Worm (Caenorhabditis elegans): ENCODE measurements around the gene E03H12.5.

Gene E03H12.5

DNA sequence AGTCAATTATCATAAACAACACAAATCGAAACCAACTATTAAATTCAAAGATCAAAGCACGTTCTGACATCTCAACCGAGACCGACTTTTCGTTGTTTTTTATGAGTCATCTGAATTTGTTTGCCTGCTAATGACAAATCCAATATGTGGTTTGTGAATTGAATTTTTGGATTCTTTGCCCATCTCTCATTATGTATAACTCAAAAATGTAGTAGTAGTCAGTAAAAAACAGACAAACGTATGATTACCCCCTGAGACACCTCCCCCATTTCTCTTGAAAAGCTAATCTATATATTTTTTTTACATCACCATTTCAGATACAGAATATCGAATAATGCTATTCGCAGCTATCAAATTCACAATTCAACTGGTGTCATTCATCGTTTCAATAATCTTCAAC lies 31.3 kb upstream of the E03H12.5 start, which contains the start of gene str-169:
str-169 (plus strand) TSS at position 301 of the 400 bp plus-strand sequence.
- TF ChIP-seq flt-1 (GFP tag; IDR thresholded peaks at IDR 0.05) (no peak), ets-7 (tag; optimal IDR thresholded peaks at IDR 0.05) (no peak), hmbx-1 (tag; optimal IDR thresholded peaks at IDR 0.05) (no peak), ceh-13 (GFP tag; optimal IDR thresholded peaks at IDR 0.05) (no peak), ceh-36 (tag; optimal IDR thresholded peaks at IDR 0.05) (no peak), hmg-4 (GFP tag; optimal IDR thresholded peaks at IDR 0.05) (no peak)

DNA sequence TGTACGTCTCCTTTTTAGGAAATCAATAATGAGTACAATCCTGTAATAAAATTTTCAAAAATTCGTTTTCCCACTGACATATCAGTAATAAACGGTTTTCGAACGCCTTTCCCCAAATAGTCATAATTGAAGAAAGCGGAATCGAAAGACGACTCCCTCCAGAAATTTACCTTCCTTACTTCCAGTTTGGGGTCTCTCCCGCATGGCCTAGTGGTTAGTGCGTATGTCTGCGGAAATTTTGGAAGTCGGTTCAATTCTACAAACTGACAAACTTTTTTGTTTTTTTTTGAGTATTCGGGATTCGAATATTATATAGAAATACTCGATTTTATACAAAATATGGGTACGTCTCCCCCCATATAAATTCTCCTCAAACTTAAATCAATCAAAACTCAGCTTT lies 27.3 kb upstream of the E03H12.5 start:
- peak; percentile 77 for TF ChIP-seq flt-1 (GFP tag; IDR thresholded peaks at IDR 0.05)

DNA sequence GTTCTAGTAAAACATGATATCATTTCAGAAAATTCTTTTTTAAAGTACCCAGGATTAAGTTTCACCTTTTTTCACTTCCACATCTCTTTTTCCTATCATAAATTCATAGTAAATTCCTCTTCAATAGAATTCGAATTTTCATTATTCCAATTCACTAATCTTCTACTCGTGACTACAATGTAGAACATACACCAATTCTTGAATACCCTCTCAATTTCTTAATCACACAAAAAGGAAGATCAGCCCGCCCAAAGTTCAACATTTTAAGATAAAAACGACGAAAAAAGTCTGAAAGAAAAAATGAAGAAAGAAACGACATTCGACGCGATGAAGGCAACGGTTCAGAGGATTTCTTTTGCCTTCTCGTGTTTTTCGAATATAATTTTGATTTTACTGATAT lies 23.1 kb upstream of the E03H12.5 start, which contains the start of gene str-163:
str-163 (plus strand) TSS at position 301 of the 400 bp plus-strand sequence.
- TF ChIP-seq ets-7 (tag; optimal IDR thresholded peaks at IDR 0.05) = no peak
- no peak for TF ChIP-seq aly-1 (tag; optimal IDR thresholded peaks at IDR 0.05)
- no peak for TF ChIP-seq tbx-37 (GFP tag; conservative IDR thresholded peaks at IDR 0.05)
- no peak for TF ChIP-seq tra-4 (tag; optimal IDR thresholded peaks at IDR 0.05)
- no peak for TF ChIP-seq ceh-13 (GFP tag; optimal IDR thresholded peaks at IDR 0.05)

DNA sequence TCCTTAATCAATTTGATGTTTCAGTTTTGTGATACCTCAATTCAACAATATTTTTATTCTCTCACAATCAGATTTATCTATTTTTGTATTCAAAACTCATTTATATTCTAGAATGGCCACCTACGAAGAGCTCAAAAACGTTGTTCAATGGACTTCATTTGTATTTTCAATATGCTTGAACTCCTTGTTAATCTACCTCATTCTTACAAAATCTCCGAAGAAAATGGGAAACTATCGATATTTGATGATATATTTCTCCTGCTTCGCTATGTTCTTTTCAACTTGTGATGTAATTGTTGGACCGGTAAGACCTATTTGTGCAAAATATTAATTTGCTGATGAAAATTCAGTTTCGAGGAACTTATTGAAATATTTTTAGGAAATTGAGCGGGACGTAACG lies 16.4 kb upstream of the E03H12.5 start, which contains the start of gene str-164:
str-164 (plus strand) TSS at position 113 of the 400 bp plus-strand sequence.
- no peak for TF ChIP-seq scrt-1 (GFP tag; IDR thresholded peaks at IDR 0.05)

DNA sequence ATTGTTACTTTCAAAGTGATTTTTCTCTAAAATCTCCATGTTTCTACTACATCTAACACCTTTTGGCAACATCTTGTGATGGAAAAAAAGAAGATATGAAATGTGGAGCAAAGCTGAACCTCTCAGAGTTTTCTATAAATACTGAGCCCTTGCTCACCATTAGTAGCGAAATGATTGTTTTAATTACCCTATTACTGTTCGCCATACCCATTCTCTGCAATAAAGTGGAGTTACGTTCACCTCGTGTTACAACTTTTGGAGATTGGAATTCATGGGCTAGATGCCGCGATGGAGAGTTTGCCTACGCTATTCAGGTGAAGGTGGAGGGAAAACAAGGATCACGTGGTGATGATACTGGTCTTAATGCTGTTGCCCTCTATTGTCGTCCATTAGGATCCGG lies 13.2 kb upstream of the E03H12.5 start, which contains the start of gene txt-3:
txt-3 (plus strand) TSS at position 125 of the 400 bp plus-strand sequence.
- TF ChIP-seq scrt-1 (GFP tag; IDR thresholded peaks at IDR 0.05) (no peak), hmbx-1 (tag; optimal IDR thresholded peaks at IDR 0.05) (no peak), F13C5.2 (tag; optimal IDR thresholded peaks at IDR 0.05) (no peak), hmg-4 (GFP tag; optimal IDR thresholded peaks at IDR 0.05) (no peak), tbx-11 (GFP tag; IDR thresholded peaks at IDR 0.05) (no peak), hnd-1 (tag; optimal IDR thresholded peaks at IDR 0.05) (no peak), ceh-36 (tag; optimal IDR thresholded peaks at IDR 0.05) (no peak), flt-1 (GFP tag; IDR thresholded peaks at IDR 0.05) (no peak), ceh-13 (GFP tag; optimal IDR thresholded peaks at IDR 0.05) (no peak), sea-1 (GFP tag; conservative IDR thresholded peaks at IDR 0.05) (no peak), tbx-37 (GFP tag; conservative IDR thresholded peaks at IDR 0.05) (no peak), pes-1 (GFP tag; IDR thresholded peaks at IDR 0.05) (no peak), B0310.2 (tag; optimal IDR thresholded peaks at IDR 0.05) (no peak), tra-4 (tag; optimal IDR thresholded peaks at IDR 0.05) (no peak), ama-1 (optimal IDR thresholded peaks at IDR 0.05) (no peak), aly-1 (tag; optimal IDR thresholded peaks at IDR 0.05) (no peak), ets-7 (tag; optimal IDR thresholded peaks at IDR 0.05) (no peak)

DNA sequence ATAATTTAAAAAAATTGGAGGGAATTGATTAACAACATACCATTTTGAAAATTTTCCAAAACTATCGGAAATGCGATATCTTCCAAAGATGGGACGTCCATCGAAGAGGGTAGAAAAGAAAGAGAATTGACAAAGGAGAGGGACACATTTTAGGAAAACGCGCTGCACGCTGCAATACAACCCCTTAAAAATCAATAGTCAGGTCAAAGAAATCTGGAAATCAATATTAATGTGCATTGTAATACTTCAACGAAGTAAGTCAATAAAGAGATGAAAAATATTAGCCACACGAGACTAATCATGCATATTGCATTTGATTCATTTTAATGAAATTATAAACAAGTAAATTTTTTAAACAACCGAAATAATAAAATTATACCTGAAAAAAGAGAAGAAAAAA lies 7.6 kb upstream of the E03H12.5 start, which contains the start of gene Y9C9A.13:
Y9C9A.13 (minus strand) TSS at position 101 of the 400 bp plus-strand sequence.
- no peak for TF ChIP-seq ceh-36 (tag; optimal IDR thresholded peaks at IDR 0.05)
- no peak for TF ChIP-seq tbx-11 (GFP tag; IDR thresholded peaks at IDR 0.05)
- TF ChIP-seq tbx-37 (GFP tag; conservative IDR thresholded peaks at IDR 0.05) = no peak
- TF ChIP-seq ceh-13 (GFP tag; optimal IDR thresholded peaks at IDR 0.05) = no peak
- TF ChIP-seq aly-1 (tag; optimal IDR thresholded peaks at IDR 0.05) = no peak
- TF ChIP-seq B0310.2 (tag; optimal IDR thresholded peaks at IDR 0.05) = no peak
- TF ChIP-seq tra-4 (tag; optimal IDR thresholded peaks at IDR 0.05) = no peak
- TF ChIP-seq sea-1 (GFP tag; conservative IDR thresholded peaks at IDR 0.05) = no peak
- no peak for TF ChIP-seq hmbx-1 (tag; optimal IDR thresholded peaks at IDR 0.05)
- TF ChIP-seq hmg-4 (GFP tag; optimal IDR thresholded peaks at IDR 0.05) = no peak
- no peak for TF ChIP-seq flt-1 (GFP tag; IDR thresholded peaks at IDR 0.05)
- TF ChIP-seq hnd-1 (tag; optimal IDR thresholded peaks at IDR 0.05) = no peak
- no peak for TF ChIP-seq ets-7 (tag; optimal IDR thresholded peaks at IDR 0.05)
- TF ChIP-seq scrt-1 (GFP tag; IDR thresholded peaks at IDR 0.05) = no peak
- no peak for TF ChIP-seq ama-1 (optimal IDR thresholded peaks at IDR 0.05)
- no peak for TF ChIP-seq F13C5.2 (tag; optimal IDR thresholded peaks at IDR 0.05)

DNA sequence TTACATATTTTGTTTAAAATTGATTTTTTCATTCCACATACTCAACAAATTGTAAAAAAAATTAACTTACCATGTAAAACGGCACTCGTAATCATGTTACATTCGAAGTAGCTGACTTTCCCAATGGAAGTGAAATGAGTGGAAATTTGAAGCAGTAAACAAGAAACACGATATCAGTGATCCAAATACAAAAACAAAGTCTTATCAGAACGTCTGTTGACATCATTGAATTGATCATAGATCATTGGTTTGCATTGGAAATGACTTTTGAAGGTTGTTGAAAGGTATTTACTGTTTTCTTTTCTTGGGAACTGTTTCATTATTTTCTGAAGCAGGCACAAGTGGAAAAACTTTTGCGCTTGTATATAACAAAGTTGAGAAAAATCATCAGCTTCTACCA lies 1.0 kb upstream of the E03H12.5 start, which contains the start of gene Y9C9A.16:
Y9C9A.16 (minus strand) TSS at position 131 of the 400 bp plus-strand sequence.
- TF ChIP-seq hnd-1 (tag; optimal IDR thresholded peaks at IDR 0.05) (no peak), hmg-4 (GFP tag; optimal IDR thresholded peaks at IDR 0.05) (no peak), ceh-36 (tag; optimal IDR thresholded peaks at IDR 0.05) (no peak), scrt-1 (GFP tag; IDR thresholded peaks at IDR 0.05) (no peak), ets-7 (tag; optimal IDR thresholded peaks at IDR 0.05) (no peak), tbx-11 (GFP tag; IDR thresholded peaks at IDR 0.05) (no peak), sea-1 (GFP tag; conservative IDR thresholded peaks at IDR 0.05) (no peak), pes-1 (GFP tag; IDR thresholded peaks at IDR 0.05) (no peak), tbx-37 (GFP tag; conservative IDR thresholded peaks at IDR 0.05) (no peak), aly-1 (tag; optimal IDR thresholded peaks at IDR 0.05) (no peak), tra-4 (tag; optimal IDR thresholded peaks at IDR 0.05) (no peak), hmbx-1 (tag; optimal IDR thresholded peaks at IDR 0.05) (no peak), F13C5.2 (tag; optimal IDR thresholded peaks at IDR 0.05) (no peak)

DNA sequence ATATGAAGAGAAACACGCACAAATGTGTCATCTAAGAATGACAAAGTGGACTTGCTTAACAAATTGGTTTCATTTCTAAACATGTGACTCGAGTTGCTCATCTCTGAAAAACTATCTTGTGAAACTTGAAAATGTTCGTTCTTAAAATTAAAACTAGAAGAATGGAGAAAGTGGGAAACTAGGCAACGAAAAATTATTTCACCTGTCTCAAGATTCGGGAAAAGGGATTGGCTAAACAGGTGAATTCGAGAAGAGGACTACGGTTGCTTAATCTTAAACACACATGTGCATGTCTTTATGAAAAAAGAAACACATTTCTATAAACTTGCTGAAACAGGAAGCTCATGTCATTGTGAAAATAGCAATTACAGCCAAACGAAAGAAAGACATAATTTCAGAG lies 4.0 kb downstream of the E03H12.5 start, which contains the start of gene srz-24:
srz-24 (minus strand) TSS at position 101 of the 400 bp plus-strand sequence.
- no peak for TF ChIP-seq tbx-37 (GFP tag; conservative IDR thresholded peaks at IDR 0.05)
- no peak for TF ChIP-seq ceh-13 (GFP tag; optimal IDR thresholded peaks at IDR 0.05)
- no peak for TF ChIP-seq sea-1 (GFP tag; conservative IDR thresholded peaks at IDR 0.05)
- TF ChIP-seq ceh-36 (tag; optimal IDR thresholded peaks at IDR 0.05) = no peak
- TF ChIP-seq tbx-11 (GFP tag; IDR thresholded peaks at IDR 0.05) = no peak
- TF ChIP-seq hmg-4 (GFP tag; optimal IDR thresholded peaks at IDR 0.05) = no peak
- TF ChIP-seq ama-1 (optimal IDR thresholded peaks at IDR 0.05) = no peak
- no peak for TF ChIP-seq F13C5.2 (tag; optimal IDR thresholded peaks at IDR 0.05)
- TF ChIP-seq hmbx-1 (tag; optimal IDR thresholded peaks at IDR 0.05) = no peak
- TF ChIP-seq flt-1 (GFP tag; IDR thresholded peaks at IDR 0.05) = no peak
- TF ChIP-seq ets-7 (tag; optimal IDR thresholded peaks at IDR 0.05) = no peak

Data from whole organism, early embryonic.